Worm (Caenorhabditis elegans): Measurements from ENCODE around the gene tald-1.

The tald-1 gene

ce11 chrIV:4406054-4406539 is 19.6 kb downstream of the tald-1 start (continued):
- TF ChIP-seq irx-1 (tag; optimal IDR thresholded peaks at IDR 0.05), result no peak
- no peak for TF ChIP-seq lin-39 (tag; optimal IDR thresholded peaks at IDR 0.05)
- no peak for TF ChIP-seq ceh-90 (tag; optimal IDR thresholded peaks at IDR 0.05)
- no peak for TF ChIP-seq alr-1 (tag; optimal IDR thresholded peaks at IDR 0.05; ENCODE audit: borderline replicate concordance)
- TF ChIP-seq ceh-82 (tag; optimal IDR thresholded peaks at IDR 0.05), result peak; percentile 16 to 77 (median 61)
- TF ChIP-seq unc-62 (GFP tag; optimal IDR thresholded peaks at IDR 0.05), result no peak
- TF ChIP-seq nhr-71 (tag; optimal IDR thresholded peaks at IDR 0.05), result peak; percentile 87
- TF ChIP-seq nhr-85 (tag), result peak; percentile 91
- no peak for TF ChIP-seq nhr-28 (tag; optimal IDR thresholded peaks at IDR 0.05)
- peak; percentile 51 for TF ChIP-seq mep-1 (tag; optimal IDR thresholded peaks at IDR 0.05)
- TF ChIP-seq hpl-2 (GFP tag; optimal IDR thresholded peaks at IDR 0.05), result no peak
- peak; percentile 64 for TF ChIP-seq isw-1 (GFP tag; IDR thresholded peaks at IDR 0.05)
- peak; percentile 37 for TF ChIP-seq aly-2 (tag; optimal IDR thresholded peaks at IDR 0.05)
- TF ChIP-seq nhr-47 (tag; optimal IDR thresholded peaks at IDR 0.05), result peak; percentile 78
- no peak for TF ChIP-seq pag-3 (tag; optimal IDR thresholded peaks at IDR 0.05; ENCODE audit: borderline replicate concordance, insufficient read depth)
- peak; percentile 61 for TF ChIP-seq C16A3.4 (tag; optimal IDR thresholded peaks at IDR 0.05)
- TF ChIP-seq tbx-2 (tag; optimal IDR thresholded peaks at IDR 0.05), result peak; percentile 72
- peak; percentile 83 for TF ChIP-seq fkh-8 (tag; optimal IDR thresholded peaks at IDR 0.05)
- TF ChIP-seq rnt-1 (tag; optimal IDR thresholded peaks at IDR 0.05), result peak; percentile 60
- TF ChIP-seq jun-1 (tag; optimal IDR thresholded peaks at IDR 0.05), result no peak
- no peak for TF ChIP-seq ces-1 (GFP tag; optimal IDR thresholded peaks at IDR 0.05)
- peak; percentile 30 for TF ChIP-seq dsc-1 (tag; optimal IDR thresholded peaks at IDR 0.05)
- peak; percentile 47 to 79 for TF ChIP-seq lsy-2 (tag; optimal IDR thresholded peaks at IDR 0.05)
- peak; percentile 55 for TF ChIP-seq nhr-19 (GFP tag; conservative IDR thresholded peaks at IDR 0.05)
- TF ChIP-seq sup-37 (GFP tag; optimal IDR thresholded peaks at IDR 0.05), result peak; percentile 7
- TF ChIP-seq nhr-90 (tag; optimal IDR thresholded peaks at IDR 0.05; ENCODE audit: poor library complexity), result peak; percentile 42
- peak; percentile 66 for TF ChIP-seq pqm-1 (tag; optimal IDR thresholded peaks at IDR 0.05)
- TF ChIP-seq mab-9 (GFP tag; IDR thresholded peaks at IDR 0.05), result 0 out of 2 replicates have a peak, but pooled peaks have one; percentile 45
- peak; percentile 92 for TF ChIP-seq lin-14 (GFP tag; optimal IDR thresholded peaks at IDR 0.05)
- TF ChIP-seq tlp-1 (tag; optimal IDR thresholded peaks at IDR 0.05), result no peak
- peak; percentile 81 for TF ChIP-seq unc-130 (tag; optimal IDR thresholded peaks at IDR 0.05)
- TF ChIP-seq fkh-4 (tag; optimal IDR thresholded peaks at IDR 0.05; ENCODE audit: borderline replicate concordance), result no peak
- TF ChIP-seq ceh-88 (GFP tag; IDR thresholded peaks at IDR 0.05), result no peak
- no peak for TF ChIP-seq nhr-12 (tag; optimal IDR thresholded peaks at IDR 0.05)
- no peak for TF ChIP-seq C04F5.9 (tag; optimal IDR thresholded peaks at IDR 0.05)
- TF ChIP-seq elt-3 (tag; optimal IDR thresholded peaks at IDR 0.05), result peak in 1 of 6 experiments; percentile 49
- peak in 1 of 2 experiments; percentile 41 for TF ChIP-seq ztf-11 (tag; optimal IDR thresholded peaks at IDR 0.05)
- no peak for TF ChIP-seq ets-5 (GFP tag; IDR thresholded peaks at IDR 0.05)
- TF ChIP-seq nhr-77 (tag; optimal IDR thresholded peaks at IDR 0.05), result peak; percentile 52
- peak; percentile 64 for TF ChIP-seq elt-2 (tag; optimal IDR thresholded peaks at IDR 0.05)
- peak; percentile 46 for TF ChIP-seq skn-1 (tag; optimal IDR thresholded peaks at IDR 0.05)

- TF ChIP-seq unc-98 (GFP tag; IDR thresholded peaks at IDR 0.05) (no peak), lin-14 (GFP tag; optimal IDR thresholded peaks at IDR 0.05) (peak; percentile 67), nhr-237 (tag; optimal IDR thresholded peaks at IDR 0.05) (no peak), zip-4 (GFP tag; optimal IDR thresholded peaks at IDR 0.05) (peak; percentile 12), jun-1 (tag; optimal IDR thresholded peaks at IDR 0.05) (peak; percentile 62), nhr-19 (GFP tag; conservative IDR thresholded peaks at IDR 0.05) (peak; percentile 64), sup-37 (GFP tag; optimal IDR thresholded peaks at IDR 0.05) (peak; percentile 68), irx-1 (tag; optimal IDR thresholded peaks at IDR 0.05) (peak; percentile 5), nhr-77 (tag; optimal IDR thresholded peaks at IDR 0.05) (peak; percentile 73), nhr-12 (tag; optimal IDR thresholded peaks at IDR 0.05) (no peak), lin-35 (GFP tag; optimal IDR thresholded peaks at IDR 0.05) (peak in 1 of 2 experiments; percentile 24), nhr-85 (tag) (peak; percentile 54), C34B4.2 (tag; optimal IDR thresholded peaks at IDR 0.05) (peak; percentile 48), unc-62 (GFP tag; optimal IDR thresholded peaks at IDR 0.05) (no peak), swsn-7 (tag; optimal IDR thresholded peaks at IDR 0.05) (peak; percentile 43), nhr-90 (tag; optimal IDR thresholded peaks at IDR 0.05; ENCODE audit: poor library complexity) (peak; percentile 60), tbx-2 (tag; optimal IDR thresholded peaks at IDR 0.05) (peak; percentile 40), lsy-2 (tag; optimal IDR thresholded peaks at IDR 0.05) (peak; percentile 43 to 44), skn-1 (tag; optimal IDR thresholded peaks at IDR 0.05) (peak; percentile 20), snu-23 (GFP tag; optimal IDR thresholded peaks at IDR 0.05) (peak; percentile 5), mep-1 (tag; optimal IDR thresholded peaks at IDR 0.05) (no peak), elt-2 (tag; optimal IDR thresholded peaks at IDR 0.05) (peak; percentile 77), efl-1 (optimal IDR thresholded peaks at IDR 0.05) (peak; percentile 52 to 54), efl-1 (GFP tag; optimal IDR thresholded peaks at IDR 0.05 in 1 of 2) (peak; percentile 12 to 93), C16A3.4 (tag; optimal IDR thresholded peaks at IDR 0.05) (peak; percentile 3)
Measured at ce11 chrIV:4407055-4407461, 20.6 kb downstream of the tald-1 start.

Measured in whole organism, L1 larva.